Fruit fly (Drosophila melanogaster) whole organism, prepupa: ENCODE measurements around the gene Capr.

Source experiments
- Blimp-1 ChIP-seq: fragments of 200-800 bp; sonication (Bioruptor generic); optimal IDR thresholded peaks from 3 replicates; lab custom pipeline; 2017; ENCODE audit warnings: missing biosample characterization, missing genetic modification characterization, mild to moderate bottlenecking, moderate library complexity, missing genetic modification reagents
- CG11294 ChIP-seq: fragments of 200-800 bp; sonication (Bioruptor generic); IDR thresholded peaks from 2 replicates; pipeline ENCODE4 v1.3.6; 2022; ENCODE audit warnings: missing biosample characterization, missing genetic modification characterization
- CG11762 ChIP-seq: fragments of 200-800 bp; sonication (Bioruptor generic); optimal IDR thresholded peaks from 3 replicates; lab custom pipeline; 2016; ENCODE audit warnings: missing biosample characterization, missing genetic modification characterization; ENCODE audit not compliant: insufficient read depth
- CG11902 ChIP-seq: fragments of 200-800 bp; sonication (Bioruptor generic); optimal IDR thresholded peaks from 3 replicates; lab custom pipeline; 2016; ENCODE audit warnings: missing biosample characterization, missing genetic modification characterization
- CG15336 ChIP-seq: fragments of 200-800 bp; sonication (Bioruptor generic); IDR thresholded peaks from 2 replicates; pipeline ENCODE4 v1.3.6; 2022; ENCODE audit warnings: missing biosample characterization, missing genetic modification characterization
- CG1621 ChIP-seq: fragments of 200-800 bp; sonication (Bioruptor generic); optimal IDR thresholded peaks from 3 replicates; lab custom pipeline; 2018; ENCODE audit warnings: missing biosample characterization, mild to moderate bottlenecking, missing genetic modification characterization
- CG16779 ChIP-seq: fragments of 200-800 bp; sonication (Bioruptor generic); optimal IDR thresholded peaks from 3 replicates; lab custom pipeline; 2017; ENCODE audit warnings: missing biosample characterization, mild to moderate bottlenecking, missing genetic modification characterization
- CG31627 ChIP-seq: fragments of 200-800 bp; sonication (Bioruptor generic); optimal IDR thresholded peaks from 3 replicates; lab custom pipeline; 2016; ENCODE audit warnings: missing biosample characterization, missing genetic modification characterization
- CG32006 ChIP-seq: fragments of 200-800 bp; sonication (Bioruptor generic); optimal IDR thresholded peaks from 3 replicates; lab custom pipeline; 2017; ENCODE audit warnings: missing biosample characterization, mild to moderate bottlenecking, missing genetic modification characterization
- CG34406 ChIP-seq: fragments of 200-800 bp; sonication (Bioruptor generic); optimal IDR thresholded peaks from 3 replicates; lab custom pipeline; 2016; ENCODE audit warnings: missing biosample characterization, missing genetic modification characterization
- CG3919 ChIP-seq: fragments of 200-800 bp; sonication (Bioruptor generic); optimal IDR thresholded peaks from 3 replicates; lab custom pipeline; 2016; ENCODE audit warnings: missing biosample characterization, missing genetic modification characterization
- CG4318 ChIP-seq: fragments of 200-800 bp; sonication (Bioruptor generic); optimal IDR thresholded peaks from 3 replicates; lab custom pipeline; 2017; ENCODE audit warnings: missing biosample characterization, mild to moderate bottlenecking, missing genetic modification characterization
- CG6808 ChIP-seq: fragments of 200-800 bp; sonication (Bioruptor generic); optimal IDR thresholded peaks from 3 replicates; lab custom pipeline; 2017; ENCODE audit warnings: missing biosample characterization, missing genetic modification characterization, mild to moderate bottlenecking, moderate library complexity, missing genetic modification reagents
- CG6854 ChIP-seq: fragments of 200-800 bp; sonication (Bioruptor generic); optimal IDR thresholded peaks from 2 replicates; lab custom pipeline; 2017; ENCODE audit warnings: missing biosample characterization, mild to moderate bottlenecking, missing genetic modification characterization
- CG7368 ChIP-seq: fragments of 200-800 bp; sonication (Bioruptor generic); optimal IDR thresholded peaks from 3 replicates; lab custom pipeline; 2016; ENCODE audit warnings: missing biosample characterization, missing genetic modification characterization
- CG8119 ChIP-seq: fragments of 200-800 bp; sonication (Bioruptor generic); IDR thresholded peaks from 3 replicates; pipeline ENCODE4 v1.3.6; 2022; ENCODE audit warnings: missing biosample characterization, missing genetic modification characterization
- CG8319 ChIP-seq: fragments of 200-800 bp; sonication (Bioruptor generic); optimal IDR thresholded peaks from 3 replicates; lab custom pipeline; 2016; ENCODE audit warnings: missing biosample characterization, missing genetic modification characterization
- CG9139 ChIP-seq: fragments of 200-800 bp; sonication (Bioruptor generic); optimal IDR thresholded peaks from 3 replicates; lab custom pipeline; 2017; ENCODE audit warnings: missing biosample characterization, mild to moderate bottlenecking, missing genetic modification characterization
- Eip78C ChIP-seq: fragments of 200-800 bp; sonication (Bioruptor generic); peaks from one replicate; lab custom pipeline; 2016; ENCODE audit warnings: missing biosample characterization, missing genetic modification characterization
- Eip93F ChIP-seq: fragments of 200-800 bp; sonication (Bioruptor generic); optimal IDR thresholded peaks from 2 replicates; lab custom pipeline; 2016; ENCODE audit warnings: missing biosample characterization, mild to moderate bottlenecking, missing genetic modification characterization
- Ets21C ChIP-seq: fragments of 200-800 bp; sonication (Bioruptor generic); optimal IDR thresholded peaks from 3 replicates; lab custom pipeline; 2016; ENCODE audit warnings: missing biosample characterization, missing genetic modification characterization
- Ets96B ChIP-seq: fragments of 200-800 bp; optimal IDR thresholded peaks from 2 replicates; lab custom pipeline; 2019; ENCODE audit warnings: missing biosample characterization, mild to moderate bottlenecking, missing genetic modification characterization, moderate library complexity
- Gug ChIP-seq: fragments of 200-800 bp; sonication (Bioruptor generic); IDR thresholded peaks from 2 replicates; pipeline ENCODE4 v1.3.6; 2022; ENCODE audit warnings: missing biosample characterization, missing genetic modification characterization
- Hr38 ChIP-seq: sonication (Bioruptor generic); optimal IDR thresholded peaks from 2 replicates; lab custom pipeline; 2016; ENCODE audit warnings: missing biosample characterization, missing genetic modification characterization
- Hr39 ChIP-seq: fragments of 200-800 bp; sonication (Bioruptor generic); optimal IDR thresholded peaks from 2 replicates; lab custom pipeline; 2016; ENCODE audit warnings: missing biosample characterization, missing genetic modification characterization
- Hr4 ChIP-seq: fragments of 200-800 bp; sonication (Bioruptor generic); optimal IDR thresholded peaks from 3 replicates; lab custom pipeline; 2016; ENCODE audit warnings: missing biosample characterization, missing genetic modification characterization
- Lpt ChIP-seq: fragments of 200-800 bp; sonication (Bioruptor generic); optimal IDR thresholded peaks from 3 replicates; lab custom pipeline; 2016; ENCODE audit warnings: missing biosample characterization, missing genetic modification characterization
- Met ChIP-seq: fragments of 200-800 bp; sonication (Bioruptor generic); optimal IDR thresholded peaks from 3 replicates; lab custom pipeline; 2016; ENCODE audit warnings: missing biosample characterization, missing genetic modification characterization
- OdsH ChIP-seq: fragments of 200-800 bp; sonication (Bioruptor generic); optimal IDR thresholded peaks from 3 replicates; lab custom pipeline; 2016; ENCODE audit warnings: missing biosample characterization, missing genetic modification characterization
- Smox ChIP-seq: fragments of 200-800 bp; sonication (Bioruptor generic); optimal IDR thresholded peaks from 3 replicates; lab custom pipeline; 2016; ENCODE audit warnings: missing biosample characterization, missing genetic modification characterization
- Sox102F ChIP-seq: fragments of 200-800 bp; sonication (Bioruptor generic); optimal IDR thresholded peaks from 2 replicates; lab custom pipeline; 2016; ENCODE audit warnings: missing biosample characterization, mild to moderate bottlenecking, missing genetic modification characterization
- Sox14 ChIP-seq: fragments of 200-800 bp; sonication (Bioruptor generic); optimal IDR thresholded peaks from 3 replicates; lab custom pipeline; 2016; ENCODE audit warnings: missing biosample characterization, missing genetic modification characterization
- Sox15 ChIP-seq: fragments of 200-800 bp; sonication (Bioruptor generic); optimal IDR thresholded peaks from 3 replicates; lab custom pipeline; 2016; ENCODE audit warnings: missing biosample characterization, missing genetic modification characterization
- cyc ChIP-seq: fragments of 200-800 bp; sonication (Bioruptor generic); optimal IDR thresholded peaks from 3 replicates; lab custom pipeline; 2016; ENCODE audit warnings: missing biosample characterization, missing genetic modification characterization
- dac ChIP-seq: fragments of 200-800 bp; sonication (Bioruptor generic); optimal IDR thresholded peaks from 2 replicates; lab custom pipeline; 2017; ENCODE audit warnings: missing biosample characterization, mild to moderate bottlenecking, missing genetic modification characterization
- dsx ChIP-seq: fragments of 200-800 bp; optimal IDR thresholded peaks from 3 replicates; lab custom pipeline; 2019; ENCODE audit warnings: missing biosample characterization, mild to moderate bottlenecking, missing genetic modification characterization, moderate library complexity; ENCODE audit not compliant: poor library complexity, severe bottlenecking
- eg ChIP-seq: fragments of 200-800 bp; sonication (Bioruptor generic); IDR thresholded peaks from 3 replicates; pipeline ENCODE4 v1.3.6; 2022; ENCODE audit warnings: missing biosample characterization, missing genetic modification characterization
- esn ChIP-seq: fragments of 200-800 bp; sonication (Bioruptor generic); optimal IDR thresholded peaks from 2 replicates; lab custom pipeline; 2016; ENCODE audit warnings: missing biosample characterization, mild to moderate bottlenecking, missing genetic modification characterization, moderate library complexity
- fd59A ChIP-seq: fragments of 200-800 bp; sonication (Bioruptor generic); optimal IDR thresholded peaks from 2 replicates; lab custom pipeline; 2017; ENCODE audit warnings: missing biosample characterization, mild to moderate bottlenecking, missing genetic modification characterization, missing genetic modification reagents
- net ChIP-seq: fragments of 200-800 bp; sonication (Bioruptor generic); optimal IDR thresholded peaks from 3 replicates; lab custom pipeline; 2016; ENCODE audit warnings: missing biosample characterization, missing genetic modification characterization
- pdm3 ChIP-seq: fragments of 200-800 bp; sonication (Bioruptor generic); optimal IDR thresholded peaks from 3 replicates; lab custom pipeline; 2016; ENCODE audit warnings: missing biosample characterization, missing genetic modification characterization
- salr ChIP-seq, 2 experiments: fragments of 200-800 bp; sonication (Bioruptor generic); optimal IDR thresholded peaks; 3 replicates each; lab custom pipeline; 2016 to 2018; ENCODE audit warnings: missing biosample characterization in 2 of 2, missing genetic modification characterization in 2 of 2, mild to moderate bottlenecking in 1 of 2
- spab ChIP-seq: fragments of 200-800 bp; sonication (Bioruptor generic); optimal IDR thresholded peaks from 2 replicates; lab custom pipeline; 2017; ENCODE audit warnings: missing biosample characterization, mild to moderate bottlenecking, missing genetic modification characterization, missing genetic modification reagents
- svp ChIP-seq: fragments of 200-800 bp; sonication (Bioruptor generic); peaks from one replicate; lab custom pipeline; 2016; ENCODE audit warnings: missing biosample characterization, missing genetic modification characterization
- topi ChIP-seq: fragments of 200-800 bp; sonication (Bioruptor generic); optimal IDR thresholded peaks from 3 replicates; lab custom pipeline; 2016; ENCODE audit warnings: missing biosample characterization, missing genetic modification characterization
- vri ChIP-seq: fragments of 200-800 bp; sonication (Bioruptor generic); optimal IDR thresholded peaks from 3 replicates; lab custom pipeline; 2016; ENCODE audit warnings: missing biosample characterization, mild to moderate bottlenecking, missing genetic modification characterization

The Capr gene

DNA sequence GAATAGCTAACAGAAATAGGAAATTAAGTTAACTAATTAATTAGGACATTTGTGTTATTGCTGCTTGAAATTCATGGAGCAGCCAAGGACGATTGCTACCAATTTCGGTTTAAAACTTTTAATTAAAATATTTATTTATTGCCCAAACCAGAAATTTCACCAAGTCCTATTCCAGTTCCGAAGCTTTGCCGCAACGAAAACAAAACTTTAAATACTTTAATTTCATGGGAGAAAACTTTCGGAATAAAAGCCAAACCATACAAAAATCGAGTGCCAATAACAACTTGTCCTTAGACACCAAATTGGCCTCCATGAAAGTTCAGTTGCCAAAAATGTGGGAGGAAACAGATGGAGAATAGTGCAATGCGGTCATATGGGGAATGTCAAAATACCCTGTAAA lies 29.9 kb downstream of the Capr start:
- TF ChIP-seq Gug (GFP tag; lab: Robert Waterston, UW) (no peak), Hr4 (no peak), Ets96B (tag; lab: Kevin White, UChicago) (no peak), Eip78C (GFP tag; lab: Kevin White, UChicago) (no peak), dsx (GFP tag; lab: Kevin White, UChicago) (no peak), CG31627 (GFP tag; lab: Kevin White, UChicago) (no peak), CG4318 (GFP tag; lab: Kevin White, UChicago) (no peak), dac (no peak), vri (GFP tag; lab: Kevin White, UChicago) (no peak), Smox (GFP tag; lab: Kevin White, UChicago) (no peak), CG11902 (no peak), Sox15 (GFP tag; lab: Kevin White, UChicago) (no peak), CG3919 (GFP tag; lab: Kevin White, UChicago) (no peak), Hr38 (GFP tag; lab: Kevin White, UChicago) (no peak), Lpt (no peak), CG1621 (no peak), salr (GFP tag; optimal IDR thresholded peaks at IDR 0.05; lab: Kevin White, UChicago) (no peak), Sox14 (GFP tag; lab: Kevin White, UChicago) (no peak), CG11294 (GFP tag; lab: Robert Waterston, UW) (no peak)
- TF ChIP-seq, all 60 proteins: peak for 0

dm6 chr3L:18640584-18641527 lies 32.3 kb downstream of the Capr start:
- peak; percentile 72 for TF ChIP-seq fd59A
- TF ChIP-seq Hr38 (GFP tag; lab: Kevin White, UChicago): peak; percentile 91
- TF ChIP-seq CG15336 (GFP tag; lab: Robert Waterston, UW): peak; percentile 98
- peak; percentile 98 for TF ChIP-seq Gug (GFP tag; lab: Robert Waterston, UW)
- TF ChIP-seq Eip93F (GFP tag; lab: Kevin White, UChicago): peak; percentile 38
- TF ChIP-seq vri (GFP tag; lab: Kevin White, UChicago): peak; percentile 81
- peak; percentile 99 for TF ChIP-seq Hr4
- TF ChIP-seq topi (GFP tag; lab: Kevin White, UChicago): peak; percentile 92
- TF ChIP-seq CG9139: peak; percentile 56
- TF ChIP-seq CG6854 (GFP tag; lab: Kevin White, UChicago): peak; percentile 56
- TF ChIP-seq net (GFP tag; lab: Kevin White, UChicago): peak; percentile 87
- peak; percentile 71 for TF ChIP-seq CG1621
- TF ChIP-seq CG8119 (GFP tag; lab: Robert Waterston, UW): peak; percentile 97
- TF ChIP-seq eg: peak; percentile 99
- TF ChIP-seq cyc (GFP tag; lab: Kevin White, UChicago): peak; percentile 95
- peak; percentile 95 for TF ChIP-seq Hr39 (GFP tag; lab: Kevin White, UChicago)
- peak; percentile 81 for TF ChIP-seq CG16779 (tag; lab: Kevin White, UChicago)
- peak; percentile 92 for TF ChIP-seq svp
- peak; percentile 74 to 92 for TF ChIP-seq salr (GFP tag; optimal IDR thresholded peaks at IDR 0.05; lab: Kevin White, UChicago)
- TF ChIP-seq spab (GFP tag; lab: Kevin White, UChicago): peak; percentile 69
- peak; percentile 83 for TF ChIP-seq Ets21C
- peak; percentile 94 for TF ChIP-seq pdm3 (GFP tag; lab: Kevin White, UChicago)
- peak; percentile 82 for TF ChIP-seq CG7368 (GFP tag; lab: Kevin White, UChicago)
- TF ChIP-seq OdsH: peak; percentile 97
- peak; percentile 60 for TF ChIP-seq Blimp-1
- TF ChIP-seq Sox15 (GFP tag; lab: Kevin White, UChicago): peak; percentile 88
- peak; percentile 96 for TF ChIP-seq Sox14 (GFP tag; lab: Kevin White, UChicago)
- peak; percentile 97 for TF ChIP-seq CG11294 (GFP tag; lab: Robert Waterston, UW)
- TF ChIP-seq CG11762 (GFP tag; lab: Kevin White, UChicago): peak; percentile 88
- peak; percentile 91 for TF ChIP-seq Met (GFP tag; lab: Kevin White, UChicago)
- peak; percentile 73 for TF ChIP-seq dac
- peak; percentile 97 for TF ChIP-seq Lpt
- peak; percentile 94 for TF ChIP-seq CG32006
- peak; percentile 96 for TF ChIP-seq Eip78C (GFP tag; lab: Kevin White, UChicago)
- peak; percentile 81 for TF ChIP-seq CG8319
- TF ChIP-seq dsx (GFP tag; lab: Kevin White, UChicago): peak; percentile 68
- peak; percentile 68 for TF ChIP-seq CG6808
- peak; percentile 87 for TF ChIP-seq Sox102F (GFP tag; lab: Kevin White, UChicago)
- peak; percentile 86 for TF ChIP-seq CG34406 (GFP tag; lab: Kevin White, UChicago)
- TF ChIP-seq esn (GFP tag; lab: Kevin White, UChicago): peak; percentile 88
